Worm (Caenorhabditis elegans) whole organism, young adult: Measurements from ENCODE around the gene ZK899.5.

Experiments
- F55B11.4 ChIP-seq: sonication (generic microtip); optimal IDR thresholded peaks from 2 replicates; lab custom pipeline; 2016; ENCODE audit warnings: missing compliant biosample characterization, missing genetic modification characterization, borderline replicate concordance; ENCODE audit not compliant: insufficient read depth
- ceh-100 ChIP-seq: fragments of 200-800 bp; sonication (Bioruptor generic); IDR thresholded peaks from 2 replicates; pipeline ENCODE4 v1.3.6; 2022; ENCODE audit warnings: missing genetic modification reagents, missing genetic modification characterization, missing compliant biosample characterization
- ceh-27 ChIP-seq: fragments of 200-800 bp; sonication (Bioruptor generic); optimal IDR thresholded peaks from 2 replicates; lab custom pipeline; 2018; ENCODE audit warnings: mild to moderate bottlenecking, missing genetic modification characterization, moderate library complexity, missing compliant biosample characterization
- snpc-3.4 ChIP-seq: sonication (generic microtip); optimal IDR thresholded peaks from 2 replicates; lab custom pipeline; 2017; ENCODE audit warnings: missing genetic modification characterization, mild to moderate bottlenecking, missing compliant biosample characterization, antibody characterized with exemption, moderate library complexity, missing genotype, missing genetic modification reagents
- unc-62 ChIP-seq: fragments of 150-350 bp; optimal IDR thresholded peaks from 2 replicates; lab custom pipeline; 2014; ENCODE audit warnings: missing biosample characterization, missing genetic modification reagents, missing genetic modification characterization
- zfh-2 ChIP-seq: fragments of 200-800 bp; sonication (Bioruptor generic); conservative IDR thresholded peaks from 2 replicates; pipeline ENCODE4 v1.3.6; 2022; ENCODE audit warnings: missing genetic modification reagents, missing genetic modification characterization, missing compliant biosample characterization

ce11 chrX:9504221-9504620, 43.5 kb upstream of the ZK899.5 start:
- TF ChIP-seq snpc-3.4 (tag; lab: Kevin White, UChicago) (no peak), F55B11.4 (tag; lab: Kevin White, UChicago) (no peak), ceh-27 (GFP tag; lab: Kevin White, UChicago) (no peak), unc-62 (GFP tag; lab: Kevin White, UChicago) (no peak), zfh-2 (no peak), ceh-100 (no peak)
